Worm (Caenorhabditis elegans): ENCODE measurements around the gene fbxa-210.
A peak's percentile ranks its signal among the peaks of the same experiment; 100 is the strongest.

The fbxa-210 gene

ce11 chrV:18131049-18131448 is 5.9 kb downstream of the fbxa-210 start, which contains the start of gene Y37H2A.12 (continued):
- TF ChIP-seq snpc-1.3 (tag; optimal IDR thresholded peaks at IDR 0.05; ENCODE audit: insufficient read depth), result no peak
- no peak for TF ChIP-seq unc-62 (GFP tag; optimal IDR thresholded peaks at IDR 0.05)
- TF ChIP-seq attf-6 (GFP tag; IDR thresholded peaks at IDR 0.05), result no peak
- peak; percentile 90 for TF ChIP-seq lsl-1 (GFP tag; optimal IDR thresholded peaks at IDR 0.05)
- no peak for TF ChIP-seq lin-54 (GFP tag; optimal IDR thresholded peaks at IDR 0.05)
- no peak for TF ChIP-seq nfya-2 (GFP tag; IDR thresholded peaks at IDR 0.05)
- TF ChIP-seq xnd-1 (tag; optimal IDR thresholded peaks at IDR 0.05), result peak; percentile 2
- TF ChIP-seq ztf-3 (GFP tag; optimal IDR thresholded peaks at IDR 0.05), result no peak
- no peak for TF ChIP-seq pha-4 (tag; optimal IDR thresholded peaks at IDR 0.05)
- no peak for TF ChIP-seq pbrm-1 (GFP tag; IDR thresholded peaks at IDR 0.05)

ce11 chrV:18133177-18133576 is 8.0 kb downstream of the fbxa-210 start, which contains the start of gene Y37H2A.18:
Gene Y37H2A.18 (minus strand): TSS chrV:18133277.
- TF ChIP-seq F49E8.2 (tag; optimal IDR thresholded peaks at IDR 0.05; ENCODE audit: insufficient read depth) (no peak), die-1 (tag; optimal IDR thresholded peaks at IDR 0.05) (no peak), attf-6 (GFP tag; IDR thresholded peaks at IDR 0.05) (no peak), ets-4 (GFP tag; optimal IDR thresholded peaks at IDR 0.05) (no peak), hrde-1 (tag; optimal IDR thresholded peaks at IDR 0.05; ENCODE audit: borderline replicate concordance) (no peak), mel-28 (tag; optimal IDR thresholded peaks at IDR 0.05; ENCODE audit: borderline replicate concordance) (no peak), B0336.3 (GFP tag; IDR thresholded peaks at IDR 0.05) (no peak), rec-8 (tag; optimal IDR thresholded peaks at IDR 0.05) (no peak), hmg-1.2 (GFP tag; IDR thresholded peaks at IDR 0.05) (no peak), C17E4.6 (GFP tag; IDR thresholded peaks at IDR 0.05) (no peak)

ce11 chrV:18134378-18134777 is 9.2 kb downstream of the fbxa-210 start, which contains the start of gene Y37H2A.7:
Gene Y37H2A.7 (minus strand): TSS chrV:18134478.
- TF ChIP-seq mel-28 (tag; optimal IDR thresholded peaks at IDR 0.05; ENCODE audit: borderline replicate concordance) (no peak), ztf-3 (GFP tag; optimal IDR thresholded peaks at IDR 0.05) (no peak), K12H6.12 (tag; optimal IDR thresholded peaks at IDR 0.05) (no peak), cebp-1 (GFP tag; IDR thresholded peaks at IDR 0.05) (no peak), cebp-1 (tag; optimal IDR thresholded peaks at IDR 0.05) (no peak), lsl-1 (GFP tag; optimal IDR thresholded peaks at IDR 0.05) (peak; percentile 83), K11D2.4 (GFP tag; IDR thresholded peaks at IDR 0.05) (no peak), pha-4 (tag; optimal IDR thresholded peaks at IDR 0.05) (no peak), ceh-91 (GFP tag; IDR thresholded peaks at IDR 0.05) (no peak), F33H1.4 (GFP tag; IDR thresholded peaks at IDR 0.05) (0 out of 2 replicates have a peak, but pooled peaks have one; percentile 13), hlh-12 (tag; optimal IDR thresholded peaks at IDR 0.05) (no peak), D2030.7 (GFP tag; IDR thresholded peaks at IDR 0.05) (peak; percentile 36; the same call in 1 of the 2 replicates), gei-17 (GFP tag; optimal IDR thresholded peaks at IDR 0.05) (no peak), madf-6 (GFP tag; IDR thresholded peaks at IDR 0.05) (peak; percentile 45; the same call in 1 of the 2 replicates), F10E7.11 (tag; optimal IDR thresholded peaks at IDR 0.05) (no peak)

ce11 chrV:18137679-18138078 is 12.5 kb downstream of the fbxa-210 start:
- TF ChIP-seq cebp-1 (GFP tag; IDR thresholded peaks at IDR 0.05), result no peak
- no peak for TF ChIP-seq cebp-1 (tag; optimal IDR thresholded peaks at IDR 0.05)
- no peak for TF ChIP-seq mes-4 (tag; optimal IDR thresholded peaks at IDR 0.05)
- no peak for TF ChIP-seq unc-130 (GFP tag; optimal IDR thresholded peaks at IDR 0.05)
- TF ChIP-seq lin-40 (tag; optimal IDR thresholded peaks at IDR 0.05), result no peak
- TF ChIP-seq xnd-1 (tag; optimal IDR thresholded peaks at IDR 0.05), result peak; percentile 87
- no peak for TF ChIP-seq sdz-38 (tag; optimal IDR thresholded peaks at IDR 0.05)
- no peak for TF ChIP-seq Y67H2A.10 (GFP tag; conservative IDR thresholded peaks at IDR 0.05)
- TF ChIP-seq bed-1 (GFP tag; IDR thresholded peaks at IDR 0.05), result no peak
- TF ChIP-seq ccch-3 (GFP tag; optimal IDR thresholded peaks at IDR 0.05), result no peak
- no peak for TF ChIP-seq repo-1 (tag; optimal IDR thresholded peaks at IDR 0.05)
- TF ChIP-seq madf-8 (GFP tag; conservative IDR thresholded peaks at IDR 0.05), result peak; percentile 58
- TF ChIP-seq F33H1.4 (GFP tag; IDR thresholded peaks at IDR 0.05), result peak; percentile 85
- no peak for TF ChIP-seq ztf-28 (GFP tag; IDR thresholded peaks at IDR 0.05)
- no peak for TF ChIP-seq ekl-4 (GFP tag; IDR thresholded peaks at IDR 0.05)
- no peak for TF ChIP-seq hsf-1 (GFP tag; IDR thresholded peaks at IDR 0.05)
- no peak for TF ChIP-seq nhr-120 (GFP tag; IDR thresholded peaks at IDR 0.05)
- no peak for TF ChIP-seq B0336.3 (GFP tag; IDR thresholded peaks at IDR 0.05)
- TF ChIP-seq attf-5 (GFP tag; optimal IDR thresholded peaks at IDR 0.05), result no peak
- TF ChIP-seq lin-54 (GFP tag; optimal IDR thresholded peaks at IDR 0.05), result no peak
